Worm (Caenorhabditis elegans): ENCODE measurements around the gene exos-9.
A peak's percentile ranks its signal among the peaks of the same experiment; 100 is the strongest.

Gene exos-9

ce11 chrIII:7179538-7180301 lies 18.2 kb downstream of the exos-9 start, which contains the start of the genes rps-14 and rpl-36 (continued):
- TF ChIP-seq pha-4 (tag; optimal IDR thresholded peaks at IDR 0.05) (peak; percentile 89), chd-7 (tag; optimal IDR thresholded peaks at IDR 0.05) (no peak), die-1 (tag; optimal IDR thresholded peaks at IDR 0.05) (no peak), hmg-1.2 (GFP tag; IDR thresholded peaks at IDR 0.05) (peak; percentile 87), D2030.7 (GFP tag; IDR thresholded peaks at IDR 0.05) (peak; percentile 71), snpc-4 (GFP tag; optimal IDR thresholded peaks at IDR 0.05) (no peak), snpc-4 (tag; optimal IDR thresholded peaks at IDR 0.05) (peak; percentile 47 to 73 (median 57)), Y79H2A.3 (GFP tag; conservative IDR thresholded peaks at IDR 0.05) (no peak), ztf-28 (GFP tag; IDR thresholded peaks at IDR 0.05) (no peak), attf-6 (GFP tag; IDR thresholded peaks at IDR 0.05) (no peak), F57C9.4 (tag; optimal IDR thresholded peaks at IDR 0.05) (no peak), lsy-27 (tag; optimal IDR thresholded peaks at IDR 0.05; ENCODE audit: borderline replicate concordance, insufficient read depth) (no peak), Y95B8A.8 (GFP tag; IDR thresholded peaks at IDR 0.05) (no peak), repo-1 (tag; optimal IDR thresholded peaks at IDR 0.05) (no peak), lag-1 (GFP tag; IDR thresholded peaks at IDR 0.05) (no peak), xnd-1 (tag; optimal IDR thresholded peaks at IDR 0.05) (no peak), gei-17 (GFP tag; optimal IDR thresholded peaks at IDR 0.05) (no peak), rec-8 (tag; optimal IDR thresholded peaks at IDR 0.05) (no peak), B0019.2 (GFP tag; conservative IDR thresholded peaks at IDR 0.05) (no peak), T07F8.4 (tag; optimal IDR thresholded peaks at IDR 0.05) (no peak), ztf-22 (GFP tag; optimal IDR thresholded peaks at IDR 0.05) (no peak), efl-1 (GFP tag; optimal IDR thresholded peaks at IDR 0.05) (peak; percentile 60), fkh-3 (tag; optimal IDR thresholded peaks at IDR 0.05) (no peak), K11D2.4 (GFP tag; IDR thresholded peaks at IDR 0.05) (0 out of 2 replicates have a peak, but pooled peaks have one; percentile 34), B0035.1 (tag; optimal IDR thresholded peaks at IDR 0.05) (no peak), dpl-1 (GFP tag; optimal IDR thresholded peaks at IDR 0.05) (no peak), egrh-3 (GFP tag; IDR thresholded peaks at IDR 0.05) (no peak), tbp1 (GFP tag; optimal IDR thresholded peaks at IDR 0.05) (peak; percentile 62), ceh-91 (GFP tag; IDR thresholded peaks at IDR 0.05) (peak; percentile 62; the same call in 1 of the 2 replicates), attf-3 (GFP tag; conservative IDR thresholded peaks at IDR 0.05) (peak; percentile 72), lsl-1 (GFP tag; optimal IDR thresholded peaks at IDR 0.05) (peak; percentile 13), sdz-38 (tag; optimal IDR thresholded peaks at IDR 0.05) (no peak), athp-1 (tag; optimal IDR thresholded peaks at IDR 0.05) (no peak), ceh-40 (GFP tag; IDR thresholded peaks at IDR 0.05) (no peak), madf-3 (GFP tag; IDR thresholded peaks at IDR 0.05) (peak; percentile 88), ztf-18 (tag; optimal IDR thresholded peaks at IDR 0.05) (peak; percentile 1), lin-54 (GFP tag; optimal IDR thresholded peaks at IDR 0.05) (peak; percentile 81), nfya-1 (tag; optimal IDR thresholded peaks at IDR 0.05; ENCODE audit: borderline replicate concordance, insufficient read depth) (no peak), egl-44 (GFP tag; IDR thresholded peaks at IDR 0.05) (no peak), F22D6.2 (tag; optimal IDR thresholded peaks at IDR 0.05) (no peak), ztf-3 (GFP tag; optimal IDR thresholded peaks at IDR 0.05) (no peak), zim-3 (tag; optimal IDR thresholded peaks at IDR 0.05) (no peak), nhr-90 (tag; optimal IDR thresholded peaks at IDR 0.05) (no peak), ztf-26 (tag; optimal IDR thresholded peaks at IDR 0.05) (peak; percentile 32), ZK185.1 (tag; optimal IDR thresholded peaks at IDR 0.05; ENCODE audit: poor library complexity, severe bottlenecking) (peak; percentile 57), B0261.1 (tag; optimal IDR thresholded peaks at IDR 0.05) (no peak), ceh-58 (GFP tag; IDR thresholded peaks at IDR 0.05) (no peak), ekl-4 (GFP tag; IDR thresholded peaks at IDR 0.05) (peak; percentile 36; the same call in 1 of the 2 replicates)
